Fruit fly (Drosophila melanogaster) whole organism, prepupa: ENCODE results near the gene Tbcd.

Experiments
- CG11294 ChIP-seq: fragments of 200-800 bp; sonication (Bioruptor generic); IDR thresholded peaks from 2 replicates; pipeline ENCODE4 v1.3.6; 2022; ENCODE audit warnings: missing biosample characterization, missing genetic modification characterization
- CG3919 ChIP-seq: fragments of 200-800 bp; sonication (Bioruptor generic); optimal IDR thresholded peaks from 3 replicates; lab custom pipeline; 2016; ENCODE audit warnings: missing biosample characterization, missing genetic modification characterization
- CG6163 ChIP-seq: fragments of 200-800 bp; sonication (Bioruptor generic); IDR thresholded peaks from 3 replicates; pipeline ENCODE4 v1.3.6; 2022; ENCODE audit warnings: missing biosample characterization, missing genetic modification characterization
- CG6854 ChIP-seq: fragments of 200-800 bp; sonication (Bioruptor generic); optimal IDR thresholded peaks from 2 replicates; lab custom pipeline; 2017; ENCODE audit warnings: missing biosample characterization, mild to moderate bottlenecking, missing genetic modification characterization
- CG8119 ChIP-seq: fragments of 200-800 bp; sonication (Bioruptor generic); IDR thresholded peaks from 3 replicates; pipeline ENCODE4 v1.3.6; 2022; ENCODE audit warnings: missing biosample characterization, missing genetic modification characterization
- Hr39 ChIP-seq: fragments of 200-800 bp; sonication (Bioruptor generic); optimal IDR thresholded peaks from 2 replicates; lab custom pipeline; 2016; ENCODE audit warnings: missing biosample characterization, missing genetic modification characterization
- Sox102F ChIP-seq: fragments of 200-800 bp; sonication (Bioruptor generic); optimal IDR thresholded peaks from 2 replicates; lab custom pipeline; 2016; ENCODE audit warnings: missing biosample characterization, mild to moderate bottlenecking, missing genetic modification characterization
- acj6 ChIP-seq: fragments of 200-800 bp; sonication (Bioruptor generic); optimal IDR thresholded peaks from 3 replicates; lab custom pipeline; 2016; ENCODE audit warnings: missing biosample characterization, missing genetic modification characterization
- cyc ChIP-seq: fragments of 200-800 bp; sonication (Bioruptor generic); optimal IDR thresholded peaks from 3 replicates; lab custom pipeline; 2016; ENCODE audit warnings: missing biosample characterization, missing genetic modification characterization
- esn ChIP-seq: fragments of 200-800 bp; sonication (Bioruptor generic); optimal IDR thresholded peaks from 2 replicates; lab custom pipeline; 2016; ENCODE audit warnings: missing biosample characterization, mild to moderate bottlenecking, missing genetic modification characterization, moderate library complexity
- fd59A ChIP-seq: fragments of 200-800 bp; sonication (Bioruptor generic); optimal IDR thresholded peaks from 2 replicates; lab custom pipeline; 2017; ENCODE audit warnings: missing biosample characterization, mild to moderate bottlenecking, missing genetic modification characterization, missing genetic modification reagents
- net ChIP-seq: fragments of 200-800 bp; sonication (Bioruptor generic); optimal IDR thresholded peaks from 3 replicates; lab custom pipeline; 2016; ENCODE audit warnings: missing biosample characterization, missing genetic modification characterization
- ss ChIP-seq, 2 experiments: fragments of 200-800 bp; sonication (Bioruptor generic); optimal IDR thresholded peaks; 2 replicates in 1 of 2; 3 replicates in 1 of 2; lab custom pipeline; 2017 to 2018; ENCODE audit warnings: mild to moderate bottlenecking in 2 of 2, missing biosample characterization in 2 of 2, missing genetic modification characterization in 2 of 2, moderate library complexity in 1 of 2

- TF ChIP-seq ss (GFP tag; optimal IDR thresholded peaks at IDR 0.05; lab: Kevin White, UChicago) (no peak), CG6854 (GFP tag; lab: Kevin White, UChicago) (no peak), CG11294 (GFP tag; lab: Robert Waterston, UW) (no peak), CG3919 (GFP tag; lab: Kevin White, UChicago) (no peak), fd59A (GFP tag; lab: Kevin White, UChicago) (no peak), net (GFP tag; lab: Kevin White, UChicago) (no peak), Sox102F (no peak), esn (GFP tag; lab: Kevin White, UChicago) (no peak), Hr39 (GFP tag; lab: Kevin White, UChicago) (no peak), acj6 (GFP tag; lab: Kevin White, UChicago) (no peak), CG8119 (GFP tag; lab: Robert Waterston, UW) (no peak), CG6163 (GFP tag; lab: Robert Waterston, UW) (no peak), cyc (GFP tag; lab: Kevin White, UChicago) (no peak)
Measured at dm6 chr2L:2109746-2110145, 37.6 kb upstream of the Tbcd start, which contains the start of gene dpr3.
